Fruit fly (Drosophila melanogaster) Kc167 (cell line): ENCODE data around the gene Lim3.

Experiments used
- Sin3A ChIP-seq: fragments of >200 bp; optimal IDR thresholded peaks from 2 replicates; lab custom pipeline; 2018; ENCODE audit warnings: missing external identifiers
- insv ChIP-seq: fragments of >200 bp; optimal IDR thresholded peaks from 3 replicates; lab custom pipeline; 2018; ENCODE audit warnings: missing external identifiers

dm6 chr2L:19154893-19155389 lies 46.7 kb upstream of the Lim3 start:
- TF ChIP-seq insv (lab: Kevin White, UChicago): no peak
- TF ChIP-seq Sin3A (lab: Kevin White, UChicago): no peak
